Worm (Caenorhabditis elegans) whole organism, L1 larva: ENCODE measurements around the gene fbxb-55.

ENCODE experiments used
- C04F5.9 ChIP-seq: sonication (generic microtip); optimal IDR thresholded peaks from 2 replicates; lab custom pipeline; 2016; ENCODE audit warnings: missing genetic modification characterization, missing compliant biosample characterization
- C34B4.2 ChIP-seq: sonication (generic microtip); optimal IDR thresholded peaks from 2 replicates; lab custom pipeline; 2017; ENCODE audit warnings: mild to moderate bottlenecking, missing genetic modification characterization, missing compliant biosample characterization
- F16B12.6 ChIP-seq: fragments of 150-350 bp; optimal IDR thresholded peaks from 2 replicates; lab custom pipeline; 2014; ENCODE audit warnings: missing biosample characterization, missing genetic modification characterization
- aha-1 ChIP-seq: fragments of 150-350 bp; optimal IDR thresholded peaks from 2 replicates; lab custom pipeline; 2014; ENCODE audit warnings: missing biosample characterization, missing genetic modification characterization
- alr-1 ChIP-seq: fragments of 200-800 bp; sonication (Bioruptor generic); optimal IDR thresholded peaks from 2 replicates; lab custom pipeline; 2018; ENCODE audit warnings: borderline replicate concordance, mild to moderate bottlenecking, missing genetic modification characterization, missing compliant biosample characterization
- aly-2 ChIP-seq: fragments of 150-350 bp; optimal IDR thresholded peaks from 2 replicates; lab custom pipeline; 2014; ENCODE audit warnings: missing biosample characterization, missing genetic modification characterization
- blmp-1 ChIP-seq: fragments of 150-350 bp; optimal IDR thresholded peaks from 2 replicates; lab custom pipeline; 2014; ENCODE audit warnings: missing biosample characterization, missing genetic modification characterization
- ceh-63 ChIP-seq: fragments of 200-800 bp; sonication (Bioruptor generic); optimal IDR thresholded peaks from 2 replicates; lab custom pipeline; 2018; ENCODE audit warnings: mild to moderate bottlenecking, missing genetic modification characterization, missing compliant biosample characterization
- ceh-88 ChIP-seq: fragments of 200-800 bp; sonication (Bioruptor generic); IDR thresholded peaks from 2 replicates; pipeline ENCODE4 v1.3.6; 2022; ENCODE audit warnings: missing genetic modification characterization, missing compliant biosample characterization
- ceh-90 ChIP-seq: sonication (generic microtip); optimal IDR thresholded peaks from 2 replicates; lab custom pipeline; 2016; ENCODE audit warnings: missing genetic modification characterization, missing compliant biosample characterization
- dsc-1 ChIP-seq: sonication (generic microtip); optimal IDR thresholded peaks from 2 replicates; lab custom pipeline; 2016; ENCODE audit warnings: mild to moderate bottlenecking, missing genetic modification characterization, missing compliant biosample characterization
- efl-1 ChIP-seq, 4 experiments: fragments of 150-350 bp; optimal IDR thresholded peaks in 3 of 4; peaks in 1 of 4; 1 replicate in 1 of 4; 2 replicates in 3 of 4; lab custom pipeline; 2014; ENCODE audit warnings: missing biosample characterization in 2 of 4, missing genetic modification characterization in 2 of 4, missing genetic modification reagents in 2 of 4
- efl-3 ChIP-seq: fragments of 200-800 bp; sonication (Bioruptor generic); optimal IDR thresholded peaks from 2 replicates; lab custom pipeline; 2018; ENCODE audit warnings: mild to moderate bottlenecking, missing genetic modification characterization, missing compliant biosample characterization
- egl-27 ChIP-seq, 2 experiments: fragments of 150-350 bp in 1 of 2; sonication (generic microtip); optimal IDR thresholded peaks; 3 replicates each; lab custom pipeline; 2017 to 2018; ENCODE audit warnings: missing biosample characterization in 2 of 2, missing genetic modification characterization in 2 of 2, missing genetic modification reagents in 2 of 2
- elt-2 ChIP-seq: sonication (generic microtip); optimal IDR thresholded peaks from 2 replicates; lab custom pipeline; 2016; ENCODE audit warnings: missing genetic modification characterization, mild to moderate bottlenecking, inconsistent platforms, missing compliant biosample characterization, missing genetic modification reagents
- elt-3 ChIP-seq, 6 experiments: fragments of 150-350 bp in 1 of 6; sonication (generic microtip); optimal IDR thresholded peaks; 2 replicates each; lab custom pipeline; 2017 to 2018; ENCODE audit warnings: missing biosample characterization in 6 of 6, missing genetic modification characterization in 6 of 6, inconsistent platforms in 1 of 6
- ets-5 ChIP-seq: fragments of 200-800 bp; sonication (Bioruptor generic); IDR thresholded peaks from 2 replicates; pipeline ENCODE4 v1.3.6; 2022; ENCODE audit warnings: missing genetic modification characterization, missing compliant biosample characterization
- fkh-10 ChIP-seq: sonication (generic microtip); optimal IDR thresholded peaks from 2 replicates; lab custom pipeline; 2017; ENCODE audit warnings: missing biosample characterization, missing genetic modification reagents, missing genetic modification characterization
- fkh-4 ChIP-seq: sonication (generic microtip); optimal IDR thresholded peaks from 2 replicates; lab custom pipeline; 2016; ENCODE audit warnings: missing compliant biosample characterization, missing genetic modification characterization, borderline replicate concordance
- fkh-8 ChIP-seq: sonication (generic microtip); optimal IDR thresholded peaks from 2 replicates; lab custom pipeline; 2016; ENCODE audit warnings: mild to moderate bottlenecking, missing genetic modification characterization, missing compliant biosample characterization
- grh-1 ChIP-seq: fragments of 200-800 bp; sonication (Bioruptor generic); IDR thresholded peaks from 2 replicates; pipeline ENCODE4 v1.3.6; 2022; ENCODE audit warnings: missing genetic modification reagents, missing genetic modification characterization, missing compliant biosample characterization
- hpl-2 ChIP-seq: fragments of 150-350 bp; optimal IDR thresholded peaks from 2 replicates; lab custom pipeline; 2014; ENCODE audit warnings: missing biosample characterization, missing genetic modification reagents, missing genetic modification characterization
- lin-14 ChIP-seq: fragments of 200-800 bp; sonication (Bioruptor generic); optimal IDR thresholded peaks from 2 replicates; lab custom pipeline; 2018; ENCODE audit warnings: mild to moderate bottlenecking, missing genetic modification characterization, moderate library complexity, missing compliant biosample characterization
- lin-15B ChIP-seq: fragments of 150-350 bp; sonication (generic microtip); optimal IDR thresholded peaks from 3 replicates; lab custom pipeline; 2014; ENCODE audit warnings: missing biosample characterization, missing genetic modification characterization
- lin-35 ChIP-seq, 2 experiments: fragments of 150-350 bp; optimal IDR thresholded peaks; 2 replicates each; lab custom pipeline; 2014; ENCODE audit warnings: missing biosample characterization in 2 of 2, missing genetic modification characterization in 2 of 2, missing genetic modification reagents in 2 of 2
- lsy-2 ChIP-seq, 2 experiments: fragments of 150-350 bp; optimal IDR thresholded peaks; 2 replicates each; lab custom pipeline; 2014; ENCODE audit warnings: missing biosample characterization in 2 of 2, missing genetic modification characterization in 2 of 2
- mdl-1 ChIP-seq, 2 experiments: fragments of 150-350 bp; optimal IDR thresholded peaks; 2 replicates each; lab custom pipeline; 2014 to 2017; ENCODE audit warnings: missing biosample characterization in 2 of 2, missing genetic modification characterization in 2 of 2, inconsistent platforms in 1 of 2
- nhr-11 ChIP-seq: fragments of 150-350 bp; optimal IDR thresholded peaks from 2 replicates; lab custom pipeline; 2014; ENCODE audit warnings: missing biosample characterization, missing genetic modification characterization
- nhr-12 ChIP-seq: sonication (generic microtip); optimal IDR thresholded peaks from 2 replicates; lab custom pipeline; 2017; ENCODE audit warnings: missing biosample characterization, missing genetic modification characterization
- nhr-19 ChIP-seq: fragments of 200-800 bp; sonication (Bioruptor generic); conservative IDR thresholded peaks from 2 replicates; pipeline ENCODE4 v1.3.6; 2022; ENCODE audit warnings: missing genetic modification characterization, missing compliant biosample characterization
- nhr-237 ChIP-seq: fragments of 150-350 bp; optimal IDR thresholded peaks from 2 replicates; lab custom pipeline; 2014; ENCODE audit warnings: missing biosample characterization, missing genetic modification characterization
- nhr-28 ChIP-seq: fragments of 150-350 bp; optimal IDR thresholded peaks from 2 replicates; lab custom pipeline; 2014; ENCODE audit warnings: missing biosample characterization, missing genetic modification characterization
- nhr-47 ChIP-seq: sonication (generic microtip); optimal IDR thresholded peaks from 2 replicates; lab custom pipeline; 2016; ENCODE audit warnings: mild to moderate bottlenecking, missing genetic modification characterization, moderate library complexity, missing compliant biosample characterization
- nhr-71 ChIP-seq: sonication (generic microtip); optimal IDR thresholded peaks from 2 replicates; lab custom pipeline; 2016; ENCODE audit warnings: mild to moderate bottlenecking, missing genetic modification characterization, moderate library complexity, missing compliant biosample characterization
- nhr-85 ChIP-seq: sonication (generic microtip); peaks from one replicate; lab custom pipeline; 2016; ENCODE audit warnings: missing genetic modification characterization, inconsistent platforms, missing compliant biosample characterization
- nhr-90 ChIP-seq: sonication (generic microtip); optimal IDR thresholded peaks from 2 replicates; lab custom pipeline; 2016; ENCODE audit warnings: mild to moderate bottlenecking, missing genetic modification characterization, missing compliant biosample characterization; ENCODE audit not compliant: poor library complexity
- pag-3 ChIP-seq: sonication (generic microtip); optimal IDR thresholded peaks from 2 replicates; lab custom pipeline; 2017; ENCODE audit warnings: missing genetic modification characterization, mild to moderate bottlenecking, missing compliant biosample characterization, antibody characterized with exemption, borderline replicate concordance; ENCODE audit not compliant: insufficient read depth
- pqm-1 ChIP-seq: sonication (generic microtip); optimal IDR thresholded peaks from 3 replicates; lab custom pipeline; 2017; ENCODE audit warnings: missing biosample characterization, missing genetic modification characterization
- rnt-1 ChIP-seq: sonication (generic microtip); optimal IDR thresholded peaks from 2 replicates; lab custom pipeline; 2016; ENCODE audit warnings: mild to moderate bottlenecking, missing genetic modification characterization, moderate library complexity, missing compliant biosample characterization
- snu-23 ChIP-seq: sonication (generic microtip); optimal IDR thresholded peaks from 2 replicates; lab custom pipeline; 2016; ENCODE audit warnings: missing genetic modification characterization, missing compliant biosample characterization
- sup-37 ChIP-seq: fragments of 200-800 bp; sonication (Bioruptor generic); optimal IDR thresholded peaks from 2 replicates; lab custom pipeline; 2018; ENCODE audit warnings: mild to moderate bottlenecking, missing genetic modification characterization, missing compliant biosample characterization
- tlp-1 ChIP-seq: fragments of 150-350 bp; optimal IDR thresholded peaks from 2 replicates; lab custom pipeline; 2014; ENCODE audit warnings: missing biosample characterization, missing genetic modification characterization
- unc-130 ChIP-seq: fragments of 150-350 bp; optimal IDR thresholded peaks from 2 replicates; lab custom pipeline; 2017; ENCODE audit warnings: missing biosample characterization, missing genetic modification characterization, inconsistent platforms
- unc-30 ChIP-seq: sonication (generic microtip); optimal IDR thresholded peaks from 2 replicates; lab custom pipeline; 2017; ENCODE audit warnings: missing biosample characterization, missing genetic modification characterization
- xbp-1 ChIP-seq: sonication (generic microtip); optimal IDR thresholded peaks from 2 replicates; lab custom pipeline; 2016; ENCODE audit warnings: missing genetic modification characterization, missing compliant biosample characterization
- ztf-11 ChIP-seq, 2 experiments: sonication (generic microtip); optimal IDR thresholded peaks; 2 replicates each; lab custom pipeline; 2016 to 2017; ENCODE audit warnings: missing genetic modification characterization in 2 of 2, missing biosample characterization in 1 of 2, missing compliant biosample characterization in 1 of 2

fbxb-55 gene

ce11 chrIV:4019836-4020235 lies 48.7 kb upstream of the fbxb-55 start (continued):
- TF ChIP-seq xbp-1 (tag; lab: Kevin White, UChicago) (peak; percentile 42), ceh-90 (tag; lab: Kevin White, UChicago) (no peak), aly-2 (tag; lab: Kevin White, UChicago) (peak; percentile 26), nhr-11 (tag; lab: Kevin White, UChicago) (peak; percentile 33), C04F5.9 (peak; percentile 5), alr-1 (no peak), ztf-11 (tag; optimal IDR thresholded peaks at IDR 0.05; lab: Kevin White, UChicago) (no peak), sup-37 (GFP tag; lab: Kevin White, UChicago) (no peak), fkh-4 (tag; lab: Kevin White, UChicago) (no peak), dsc-1 (tag; lab: Kevin White, UChicago) (peak; percentile 76), grh-1 (no peak), nhr-237 (tag; lab: Kevin White, UChicago) (no peak), F16B12.6 (no peak), unc-30 (tag; lab: Kevin White, UChicago) (no peak), nhr-47 (tag; lab: Kevin White, UChicago) (peak; percentile 68), efl-3 (GFP tag; lab: Kevin White, UChicago) (no peak), nhr-19 (GFP tag; lab: Robert Waterston, UW) (peak; percentile 51), hpl-2 (GFP tag; lab: Kevin White, UChicago) (no peak), aha-1 (tag; lab: Kevin White, UChicago) (no peak), pag-3 (tag; lab: Kevin White, UChicago) (peak; percentile 91), mdl-1 (tag; optimal IDR thresholded peaks at IDR 0.05; lab: Kevin White, UChicago) (peak in 1 of 2 experiments; percentile 71), ets-5 (GFP tag; lab: Robert Waterston, UW) (no peak), efl-1 (optimal IDR thresholded peaks at IDR 0.05; lab: Kevin White, UChicago) (peak; percentile 63 to 71), efl-1 (GFP tag; optimal IDR thresholded peaks at IDR 0.05 in 1 of 2; lab: Kevin White, UChicago) (peak; percentile 37 to 94), ceh-63 (no peak), ceh-88 (GFP tag; lab: Robert Waterston, UW) (no peak), C34B4.2 (tag; lab: Kevin White, UChicago) (no peak), lin-15B (no peak), pqm-1 (tag; lab: Kevin White, UChicago) (no peak), nhr-90 (tag; lab: Kevin White, UChicago) (peak; percentile 3), nhr-28 (tag; lab: Kevin White, UChicago) (no peak), unc-130 (tag; lab: Kevin White, UChicago) (peak; percentile 8), tlp-1 (tag; lab: Kevin White, UChicago) (no peak), nhr-12 (tag; lab: Kevin White, UChicago) (no peak), fkh-10 (peak; percentile 62)

- TF ChIP-seq elt-2 (tag; lab: Kevin White, UChicago) (peak; percentile 54), egl-27 (tag; optimal IDR thresholded peaks at IDR 0.05; lab: Kevin White, UChicago) (no peak), lin-35 (GFP tag; optimal IDR thresholded peaks at IDR 0.05; lab: Kevin White, UChicago) (peak; percentile 5 to 25), rnt-1 (tag; lab: Kevin White, UChicago) (peak; percentile 33), blmp-1 (peak; percentile 52), pqm-1 (tag; lab: Kevin White, UChicago) (no peak), elt-3 (tag; optimal IDR thresholded peaks at IDR 0.05; lab: Kevin White, UChicago) (peak in 3 of 6 experiments; percentile 9 to 34 (median 15)), fkh-8 (tag; lab: Kevin White, UChicago) (no peak), lin-14 (peak; percentile 48), mdl-1 (tag; optimal IDR thresholded peaks at IDR 0.05; lab: Kevin White, UChicago) (peak in 1 of 2 experiments; percentile 10), snu-23 (GFP tag; lab: Kevin White, UChicago) (peak; percentile 23), nhr-85 (tag; lab: Kevin White, UChicago) (peak; percentile 64), nhr-71 (tag; lab: Kevin White, UChicago) (peak; percentile 31), lsy-2 (tag; optimal IDR thresholded peaks at IDR 0.05; lab: Kevin White, UChicago) (peak in 1 of 2 experiments; percentile 26)
- TF ChIP-seq, all 84 proteins: peak for 11
Measured at ce11 chrIV:4021847-4022780, 46.5 kb upstream of the fbxb-55 start.
